Worm (Caenorhabditis elegans) whole organism, L4/young adult: Measurements from ENCODE around the gene Y119D3B.14.
A peak's percentile ranks its signal among the peaks of the same experiment; 100 is the strongest.

ENCODE experiments used
- W03F9.2 ChIP-seq: fragments of 150-350 bp; optimal IDR thresholded peaks from 2 replicates; lab custom pipeline; 2014; ENCODE audit warnings: missing biosample characterization, missing genetic modification characterization
- dao-5 ChIP-seq: sonication (generic microtip); optimal IDR thresholded peaks from 2 replicates; lab custom pipeline; 2016; ENCODE audit warnings: missing genotype, missing genetic modification characterization, moderate library complexity, missing compliant biosample characterization
- him-1 ChIP-seq: sonication (generic microtip); optimal IDR thresholded peaks from 2 replicates; lab custom pipeline; 2016; ENCODE audit warnings: missing genotype, missing genetic modification reagents, missing genetic modification characterization, missing compliant biosample characterization

Y119D3B.14 gene

ce11 chrIII:1169622-1170021 lies 24.0 kb downstream of the Y119D3B.14 start:
- no peak for TF ChIP-seq dao-5 (tag; lab: Kevin White, UChicago)
- no peak for TF ChIP-seq W03F9.2 (tag; lab: Kevin White, UChicago)
- no peak for TF ChIP-seq him-1 (tag; lab: Kevin White, UChicago)

DNA sequence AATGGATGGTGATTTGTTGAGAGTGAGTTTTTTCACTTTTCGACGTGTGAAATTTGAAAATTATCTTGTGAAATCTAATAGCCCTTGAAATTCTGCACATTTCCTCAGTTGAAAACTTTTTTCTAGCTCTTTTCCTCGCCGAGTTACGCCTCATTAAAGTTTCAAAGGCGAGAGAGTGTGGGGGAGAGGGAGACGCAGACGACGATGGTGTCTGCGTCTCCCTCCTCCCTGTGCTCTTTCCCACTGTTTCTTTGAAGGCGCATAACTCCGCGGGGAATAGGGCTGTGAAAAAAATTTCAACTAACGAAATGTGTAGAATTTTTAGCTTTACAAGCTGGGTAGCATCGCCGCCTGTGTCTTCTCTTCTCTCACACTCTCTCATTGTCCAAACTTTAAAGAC lies 27.2 kb downstream of the Y119D3B.14 start:
- TF ChIP-seq dao-5 (tag; lab: Kevin White, UChicago): no peak
- TF ChIP-seq him-1 (tag; lab: Kevin White, UChicago): no peak
- TF ChIP-seq W03F9.2 (tag; lab: Kevin White, UChicago): no peak

DNA sequence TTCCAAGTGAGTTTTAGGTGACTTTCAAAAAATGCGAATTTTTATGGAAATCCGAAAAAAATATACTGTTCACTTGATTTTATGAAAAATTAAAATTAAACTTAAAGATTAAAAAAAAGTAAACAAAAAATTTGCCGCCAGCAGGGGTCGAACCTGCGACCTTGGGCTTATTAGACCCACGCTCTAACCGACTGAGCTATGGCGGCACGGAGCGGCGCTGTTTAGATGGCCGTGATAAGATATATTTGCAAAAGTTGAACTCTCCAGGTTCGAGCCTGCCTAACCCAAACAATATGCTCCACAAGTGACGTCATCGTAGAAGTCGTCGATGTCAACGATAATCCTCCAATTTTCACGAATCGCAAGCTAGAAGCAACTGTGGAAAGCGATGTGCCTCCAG lies 28.9 kb downstream of the Y119D3B.14 start:
- TF ChIP-seq dao-5 (tag; lab: Kevin White, UChicago): no peak
- TF ChIP-seq W03F9.2 (tag; lab: Kevin White, UChicago): no peak
- TF ChIP-seq him-1 (tag; lab: Kevin White, UChicago): no peak

DNA sequence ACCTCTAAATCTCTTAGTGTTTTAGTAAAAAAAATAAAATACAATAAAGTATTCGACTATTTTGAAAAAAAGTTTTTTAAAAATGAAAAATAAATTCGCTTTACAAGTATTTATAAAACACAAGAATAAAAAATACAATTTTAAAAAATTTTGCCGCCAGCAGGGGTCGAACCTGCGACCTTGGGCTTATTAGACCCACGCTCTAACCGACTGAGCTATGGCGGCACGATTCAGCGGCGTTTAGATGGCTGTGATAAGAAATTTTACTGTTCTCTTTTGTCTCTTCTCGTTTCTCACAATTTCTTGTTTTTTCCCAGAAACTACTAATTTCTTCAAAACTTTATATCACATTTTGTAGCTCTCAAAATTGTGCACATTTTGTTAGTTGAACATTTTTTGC lies 30.4 kb downstream of the Y119D3B.14 start:
- no peak for TF ChIP-seq him-1 (tag; lab: Kevin White, UChicago)
- no peak for TF ChIP-seq dao-5 (tag; lab: Kevin White, UChicago)
- TF ChIP-seq W03F9.2 (tag; lab: Kevin White, UChicago): no peak

- TF ChIP-seq W03F9.2 (tag; lab: Kevin White, UChicago): no peak
- no peak for TF ChIP-seq him-1 (tag; lab: Kevin White, UChicago)
- TF ChIP-seq dao-5 (tag; lab: Kevin White, UChicago): no peak
Measured at ce11 chrIII:1161946-1162345, 31.7 kb downstream of the Y119D3B.14 start.

DNA sequence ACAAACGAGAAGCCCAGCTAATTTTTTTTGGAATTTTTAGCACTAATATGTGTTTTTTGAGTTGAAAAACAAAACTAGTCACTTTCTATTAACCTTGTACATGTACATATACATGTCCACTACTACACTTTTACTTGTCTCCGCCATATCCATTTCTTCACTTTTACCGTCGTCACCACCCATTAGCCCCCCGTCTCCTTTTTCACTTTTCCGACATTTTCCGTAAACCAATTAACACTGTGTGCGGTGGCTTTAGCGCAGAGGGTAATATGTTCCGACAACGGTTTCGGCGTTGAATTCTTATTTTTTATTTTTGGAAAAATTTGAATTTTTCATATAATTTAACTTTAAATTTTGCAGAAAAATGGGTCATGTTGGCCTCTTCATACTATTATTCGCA lies 41.9 kb downstream of the Y119D3B.14 start, which contains the start of gene cdh-12:
Gene cdh-12 (plus strand): TSS at position 365 of the 400 bp plus-strand sequence.
- TF ChIP-seq W03F9.2 (tag; lab: Kevin White, UChicago): no peak

DNA sequence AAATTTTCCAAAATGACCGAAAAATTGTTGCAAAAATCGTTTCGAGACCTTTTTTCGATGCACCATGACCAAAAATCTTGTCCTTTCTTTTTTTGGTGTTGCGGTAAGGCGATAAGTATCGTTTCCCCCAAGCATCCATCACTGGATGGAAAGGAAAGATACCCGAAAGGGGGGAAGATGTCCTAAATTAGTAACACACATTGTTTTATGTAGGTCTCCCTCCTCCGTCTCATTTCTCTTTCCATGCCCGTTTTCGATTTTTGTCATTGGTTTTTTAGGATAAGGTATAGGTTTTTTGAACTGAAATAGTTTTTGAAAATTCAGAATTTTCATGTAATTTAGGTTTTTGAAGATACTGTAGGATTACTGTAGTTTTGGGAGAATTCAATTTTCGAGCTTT lies 44.1 kb downstream of the Y119D3B.14 start:
- TF ChIP-seq him-1 (tag; lab: Kevin White, UChicago) (no peak), dao-5 (tag; lab: Kevin White, UChicago) (no peak), W03F9.2 (tag; lab: Kevin White, UChicago) (no peak)

DNA sequence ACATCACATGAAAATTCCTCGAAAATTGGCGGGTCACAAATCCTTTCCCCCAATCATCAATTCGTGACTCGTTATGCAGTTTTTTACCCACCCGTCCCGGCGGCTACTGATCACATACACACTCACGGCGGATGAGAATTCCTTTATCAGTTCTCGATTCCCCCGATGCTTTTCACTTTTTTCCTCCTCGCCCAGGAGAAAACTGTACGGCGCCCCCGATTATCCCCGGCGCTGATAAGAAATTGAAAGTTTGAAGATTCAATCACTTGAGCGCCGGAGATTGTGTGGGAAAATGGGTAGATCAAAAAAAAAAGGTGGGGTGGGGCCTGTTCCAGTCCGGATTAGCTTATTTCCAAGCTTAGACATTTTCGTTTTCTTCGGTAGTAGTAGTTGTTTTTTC lies 45.7 kb downstream of the Y119D3B.14 start:
- no peak for TF ChIP-seq dao-5 (tag; lab: Kevin White, UChicago)

DNA sequence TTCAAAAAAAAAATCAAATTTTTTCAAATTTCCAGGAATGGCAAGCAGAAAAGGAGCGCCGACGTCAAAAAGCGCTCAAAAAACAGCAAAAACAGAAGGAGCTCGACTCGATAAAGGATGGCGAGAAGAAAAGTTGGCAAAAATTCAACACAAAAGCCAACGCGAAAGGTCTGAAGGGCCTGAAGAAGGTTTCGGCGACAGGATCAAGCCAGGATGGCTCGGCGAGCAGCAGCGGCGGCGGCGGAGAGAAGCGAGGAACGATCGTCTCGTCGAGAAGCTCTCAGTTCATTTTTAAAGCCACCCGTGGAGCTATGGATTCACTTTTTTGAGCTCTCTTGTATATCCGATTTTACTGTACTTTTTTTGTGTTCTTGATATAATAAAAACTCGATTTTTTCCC lies 48.8 kb downstream of the Y119D3B.14 start:
- TF ChIP-seq dao-5 (tag; lab: Kevin White, UChicago) (no peak), him-1 (tag; lab: Kevin White, UChicago) (no peak), W03F9.2 (tag; lab: Kevin White, UChicago) (no peak)

ce11 chrIII:1142798-1143197 lies 50.8 kb downstream of the Y119D3B.14 start, which contains the start of gene smr-1:
Gene smr-1 (plus strand): TSS chrIII:1143172.
- TF ChIP-seq dao-5 (tag; lab: Kevin White, UChicago): no peak
- peak; percentile 91 for TF ChIP-seq W03F9.2 (tag; lab: Kevin White, UChicago)
- TF ChIP-seq him-1 (tag; lab: Kevin White, UChicago): peak; percentile 77

- TF ChIP-seq W03F9.2 (tag; lab: Kevin White, UChicago): no peak
- TF ChIP-seq him-1 (tag; lab: Kevin White, UChicago): no peak
Measured at ce11 chrIII:1136827-1137378, 56.7 kb downstream of the Y119D3B.14 start.

DNA sequence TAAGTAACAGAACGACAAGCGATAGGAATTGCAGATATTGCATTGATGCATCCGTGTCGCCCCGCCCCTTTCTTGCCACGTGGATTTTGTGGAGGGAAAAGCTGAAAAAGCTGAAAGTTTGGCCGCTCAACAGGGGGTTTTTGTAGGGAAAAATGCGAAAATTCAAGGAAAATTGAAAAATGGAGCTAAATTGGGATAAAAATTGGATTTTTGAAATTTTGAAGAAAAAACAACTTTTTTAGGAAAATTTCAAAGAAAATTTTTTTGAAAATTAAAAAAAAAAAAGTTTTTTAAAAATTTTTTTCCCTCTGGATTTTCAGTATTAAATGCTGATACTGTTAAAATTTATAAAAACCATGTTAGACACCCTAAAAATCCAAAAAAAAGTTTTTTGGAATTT lies 57.7 kb downstream of the Y119D3B.14 start, which contains the start of gene lgc-46:
Gene lgc-46 (minus strand): TSS at position 101 of the 400 bp plus-strand sequence.
- no peak for TF ChIP-seq him-1 (tag; lab: Kevin White, UChicago)
